Worm (Caenorhabditis elegans) whole organism, L1 larva: ENCODE data around the gene F43H9.4.

Source experiments
- egl-27 ChIP-seq, 2 experiments: fragments of 150-350 bp in 1 of 2; sonication (generic microtip); optimal IDR thresholded peaks; 3 replicates each; lab custom pipeline; 2017 to 2018; ENCODE audit warnings: missing biosample characterization in 2 of 2, missing genetic modification characterization in 2 of 2, missing genetic modification reagents in 2 of 2
- fkh-10 ChIP-seq: sonication (generic microtip); optimal IDR thresholded peaks from 2 replicates; lab custom pipeline; 2017; ENCODE audit warnings: missing biosample characterization, missing genetic modification reagents, missing genetic modification characterization
- lsy-2 ChIP-seq, 2 experiments: fragments of 150-350 bp; optimal IDR thresholded peaks; 2 replicates each; lab custom pipeline; 2014; ENCODE audit warnings: missing biosample characterization in 2 of 2, missing genetic modification characterization in 2 of 2
- mdl-1 ChIP-seq, 2 experiments: fragments of 150-350 bp; optimal IDR thresholded peaks; 2 replicates each; lab custom pipeline; 2014 to 2017; ENCODE audit warnings: missing biosample characterization in 2 of 2, missing genetic modification characterization in 2 of 2, inconsistent platforms in 1 of 2
- mef-2 ChIP-seq: fragments of 150-350 bp; optimal IDR thresholded peaks from 2 replicates; lab custom pipeline; 2014; ENCODE audit warnings: missing biosample characterization, missing genetic modification characterization
- nhr-28 ChIP-seq: fragments of 150-350 bp; optimal IDR thresholded peaks from 2 replicates; lab custom pipeline; 2014; ENCODE audit warnings: missing biosample characterization, missing genetic modification characterization
- unc-62 ChIP-seq: fragments of 150-350 bp; optimal IDR thresholded peaks from 2 replicates; lab custom pipeline; 2014; ENCODE audit warnings: missing biosample characterization, missing genetic modification reagents, missing genetic modification characterization
- unc-98 ChIP-seq: fragments of 200-800 bp; sonication (Bioruptor generic); IDR thresholded peaks from 2 replicates; pipeline ENCODE4 v1.3.6; 2022; ENCODE audit warnings: missing genetic modification characterization, missing compliant biosample characterization

DNA sequence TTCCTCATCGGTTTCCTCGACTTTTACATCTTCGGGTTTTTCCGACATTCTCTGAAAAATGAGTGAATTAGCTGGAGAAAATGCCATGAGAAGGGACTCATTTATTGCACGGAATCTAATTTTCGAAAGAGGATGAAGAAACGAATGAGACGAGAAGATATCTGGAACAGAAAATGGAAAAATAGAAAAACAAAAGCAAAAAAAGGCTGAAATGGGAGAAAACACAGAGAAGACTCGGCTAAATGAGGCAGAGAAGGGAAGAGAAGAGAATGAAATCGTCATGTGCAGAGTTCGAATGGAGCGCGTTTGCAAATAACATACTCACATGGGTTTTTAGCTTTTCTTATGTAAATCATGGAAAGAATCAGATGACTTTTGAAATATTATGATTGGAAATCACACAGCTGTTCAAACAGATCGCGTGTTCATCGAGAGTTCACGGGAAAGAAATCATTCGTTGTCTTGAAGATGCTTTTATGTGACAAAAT is 12.6 kb upstream of the F43H9.4 start, which contains the start of gene Y97E10AR.6:
- TF ChIP-seq fkh-10 (no peak), unc-62 (no peak), egl-27 (tag; optimal IDR thresholded peaks at IDR 0.05; lab: Kevin White, UChicago) (no peak), mdl-1 (tag; optimal IDR thresholded peaks at IDR 0.05; lab: Kevin White, UChicago) (peak in 1 of 2 experiments; percentile 63), nhr-28 (no peak), mef-2 (tag; lab: Kevin White, UChicago) (no peak), unc-98 (GFP tag; lab: Robert Waterston, UW) (no peak), lsy-2 (tag; optimal IDR thresholded peaks at IDR 0.05; lab: Kevin White, UChicago) (peak in 1 of 2 experiments; percentile 50)
